Fruit fly (Drosophila melanogaster) whole organism, embryonic: ENCODE measurements around the gene Zw.
A peak's percentile ranks its signal among the peaks of the same experiment; 100 is the strongest.

Experiments
- BEAF-32 ChIP-seq: fragments of 200-800 bp; sonication (Bioruptor generic); optimal IDR thresholded peaks from 3 replicates; lab custom pipeline; 2017; ENCODE audit warnings: missing biosample characterization, missing genetic modification characterization, mild to moderate bottlenecking, moderate library complexity, missing genetic modification reagents
- Blimp-1 ChIP-seq: fragments of 200-800 bp; sonication (Bioruptor generic); optimal IDR thresholded peaks from 3 replicates; lab custom pipeline; 2018; ENCODE audit warnings: missing biosample characterization, missing genetic modification characterization, mild to moderate bottlenecking, moderate library complexity, missing genetic modification reagents
- C15 ChIP-seq: fragments of 200-800 bp; sonication (Bioruptor generic); IDR thresholded peaks from 3 replicates; pipeline ENCODE4 v1.3.6; 2022; ENCODE audit warnings: missing biosample characterization, missing genetic modification characterization
- CG10431 ChIP-seq: fragments of 200-800 bp; sonication (Bioruptor generic); optimal IDR thresholded peaks from 3 replicates; lab custom pipeline; 2018; ENCODE audit warnings: missing biosample characterization, mild to moderate bottlenecking, missing genetic modification characterization
- CG11696 ChIP-seq: fragments of 200-800 bp; sonication (Bioruptor generic); IDR thresholded peaks from 2 replicates; pipeline ENCODE4 v1.3.6; 2022; ENCODE audit warnings: missing biosample characterization, missing genetic modification characterization
- CG14710 ChIP-seq: fragments of 200-800 bp; sonication (Bioruptor generic); optimal IDR thresholded peaks from 3 replicates; lab custom pipeline; 2019; ENCODE audit warnings: missing biosample characterization, mild to moderate bottlenecking, missing genetic modification characterization, moderate library complexity
- CG1603 ChIP-seq: fragments of 200-800 bp; sonication (Bioruptor generic); optimal IDR thresholded peaks from 2 replicates; lab custom pipeline; 2019; ENCODE audit warnings: missing biosample characterization, mild to moderate bottlenecking, missing genetic modification characterization, moderate library complexity
- CG17186 ChIP-seq: fragments of 200-800 bp; sonication (Bioruptor generic); optimal IDR thresholded peaks from 3 replicates; lab custom pipeline; 2017; ENCODE audit warnings: missing biosample characterization, missing genetic modification reagents, missing genetic modification characterization
- CG18619 ChIP-seq: fragments of 200-800 bp; sonication (Bioruptor generic); optimal IDR thresholded peaks from 3 replicates; lab custom pipeline; 2017; ENCODE audit warnings: missing biosample characterization, mild to moderate bottlenecking, missing genetic modification characterization
- CG2116 ChIP-seq: fragments of 200-800 bp; sonication (Bioruptor generic); optimal IDR thresholded peaks from 3 replicates; lab custom pipeline; 2018; ENCODE audit warnings: missing biosample characterization, mild to moderate bottlenecking, missing genetic modification characterization
- CG2712 ChIP-seq: fragments of 200-800 bp; optimal IDR thresholded peaks from 3 replicates; lab custom pipeline; 2019; ENCODE audit warnings: missing biosample characterization, mild to moderate bottlenecking, missing genetic modification characterization, moderate library complexity
- CG32772 ChIP-seq: fragments of 200-800 bp; sonication (Bioruptor generic); IDR thresholded peaks from 2 replicates; pipeline ENCODE4 v1.3.6; 2022; ENCODE audit warnings: missing biosample characterization, missing genetic modification characterization
- CG33213 ChIP-seq: fragments of 200-800 bp; sonication (Bioruptor generic); optimal IDR thresholded peaks from 3 replicates; lab custom pipeline; 2016; ENCODE audit warnings: missing biosample characterization, missing genetic modification characterization
- CG33557 ChIP-seq: fragments of 200-800 bp; sonication (Bioruptor generic); optimal IDR thresholded peaks from 2 replicates; lab custom pipeline; 2019; ENCODE audit warnings: missing biosample characterization, mild to moderate bottlenecking, missing genetic modification characterization, moderate library complexity
- CG3726 ChIP-seq: fragments of 200-800 bp; sonication (Bioruptor generic); IDR thresholded peaks from 3 replicates; pipeline ENCODE4, ENCODE4 v1.3.6; 2022; ENCODE audit warnings: missing biosample characterization, missing genetic modification characterization
- CG3847 ChIP-seq: fragments of 200-800 bp; sonication (Bioruptor generic); IDR thresholded peaks from 2 replicates; pipeline ENCODE4 v1.3.6; 2022; ENCODE audit warnings: missing biosample characterization, missing genetic modification characterization
- CG8290 ChIP-seq, 3 experiments: fragments of 200-800 bp; sonication (Bioruptor generic); optimal IDR thresholded peaks; 2 replicates each; lab custom pipeline; 2016 to 2019; ENCODE audit warnings: missing biosample characterization in 3 of 3, missing genetic modification characterization in 3 of 3, mild to moderate bottlenecking in 2 of 3, moderate library complexity in 1 of 3
- CG9727 ChIP-seq: fragments of 200-800 bp; sonication (Bioruptor generic); optimal IDR thresholded peaks from 3 replicates; lab custom pipeline; 2017; ENCODE audit warnings: missing biosample characterization, mild to moderate bottlenecking, missing genetic modification characterization
- CG9797 ChIP-seq: fragments of 200-800 bp; sonication (Bioruptor generic); optimal IDR thresholded peaks from 3 replicates; lab custom pipeline; 2018; ENCODE audit warnings: missing biosample characterization, mild to moderate bottlenecking, missing genetic modification characterization
- CHES-1-like ChIP-seq: fragments of 200-800 bp; sonication (Bioruptor generic); optimal IDR thresholded peaks from 2 replicates; lab custom pipeline; 2016; ENCODE audit warnings: missing biosample characterization, missing genetic modification characterization
- CTCF ChIP-seq: fragments of 200-800 bp; sonication (Bioruptor generic); optimal IDR thresholded peaks from 2 replicates; lab custom pipeline; 2017; ENCODE audit warnings: missing biosample characterization, mild to moderate bottlenecking, missing genetic modification characterization, moderate library complexity
- Camta ChIP-seq: fragments of 200-800 bp; sonication (Bioruptor generic); optimal IDR thresholded peaks from 2 replicates; lab custom pipeline; 2016; ENCODE audit warnings: missing biosample characterization, missing genetic modification characterization
- CoRest ChIP-seq: fragments of 200-800 bp; sonication (Bioruptor generic); optimal IDR thresholded peaks from 3 replicates; lab custom pipeline; 2018; ENCODE audit warnings: missing biosample characterization, mild to moderate bottlenecking, missing genetic modification characterization, moderate library complexity
- Dbx ChIP-seq: fragments of 200-800 bp; sonication (Bioruptor generic); IDR thresholded peaks from 3 replicates; pipeline ENCODE4 v1.3.6; 2022; ENCODE audit warnings: missing biosample characterization, missing genetic modification characterization
- Dp ChIP-seq: fragments of 200-800 bp; sonication (Bioruptor generic); optimal IDR thresholded peaks from 2 replicates; lab custom pipeline; 2018; ENCODE audit warnings: missing biosample characterization, mild to moderate bottlenecking, missing genetic modification characterization, moderate library complexity
- E2f2 ChIP-seq: fragments of 200-800 bp; sonication (Bioruptor generic); IDR thresholded peaks from 2 replicates; pipeline ENCODE4 v1.3.6; 2022; ENCODE audit warnings: missing biosample characterization, missing genetic modification characterization
- H15 ChIP-seq: fragments of 200-800 bp; sonication (Bioruptor generic); IDR thresholded peaks from 3 replicates; pipeline ENCODE4 v1.3.6; 2022; ENCODE audit warnings: missing biosample characterization, missing genetic modification characterization
- HLHmδ ChIP-seq: fragments of 200-800 bp; sonication (Bioruptor generic); optimal IDR thresholded peaks from 2 replicates; lab custom pipeline; 2018; ENCODE audit warnings: missing biosample characterization, mild to moderate bottlenecking, missing genetic modification characterization, moderate library complexity
- Lhr ChIP-seq: fragments of 200-800 bp; sonication (Bioruptor generic); optimal IDR thresholded peaks from 3 replicates; lab custom pipeline; 2017; ENCODE audit warnings: mild to moderate bottlenecking, missing biosample characterization, missing genetic modification reagents, missing genetic modification characterization
- MBD-R2 ChIP-seq: fragments of 200-800 bp; sonication (Bioruptor generic); IDR thresholded peaks from 2 replicates; pipeline ENCODE4 v1.3.6; 2022; ENCODE audit warnings: missing biosample characterization, missing genetic modification characterization
- Myb ChIP-seq: fragments of 200-800 bp; sonication (Bioruptor generic); optimal IDR thresholded peaks from 2 replicates; lab custom pipeline; 2016; ENCODE audit warnings: missing biosample characterization, missing genetic modification characterization
- Opbp ChIP-seq: fragments of 200-800 bp; sonication (Bioruptor generic); IDR thresholded peaks from 3 replicates; pipeline ENCODE4 v1.3.6; 2022; ENCODE audit warnings: missing biosample characterization, missing genetic modification characterization; ENCODE audit not compliant: partially characterized antibody
- Rfx ChIP-seq: fragments of 200-800 bp; sonication (Bioruptor generic); IDR thresholded peaks from 2 replicates; pipeline ENCODE4 v1.3.6; 2022; ENCODE audit warnings: missing biosample characterization, missing genetic modification characterization
- Sin3A ChIP-seq: fragments of >200 bp; optimal IDR thresholded peaks from 2 replicates; lab custom pipeline; 2018
- Sry-δ ChIP-seq: fragments of 200-800 bp; sonication (Bioruptor generic); optimal IDR thresholded peaks from 2 replicates; lab custom pipeline; 2016; ENCODE audit warnings: missing biosample characterization, missing genetic modification characterization
- bigmax ChIP-seq: fragments of 200-800 bp; sonication (Bioruptor generic); optimal IDR thresholded peaks from 2 replicates; lab custom pipeline; 2018; ENCODE audit warnings: missing biosample characterization, mild to moderate bottlenecking, missing genetic modification characterization
- cwo ChIP-seq: fragments of 200-800 bp; sonication (Bioruptor generic); optimal IDR thresholded peaks from 3 replicates; lab custom pipeline; 2017; ENCODE audit warnings: missing biosample characterization, missing genetic modification characterization, mild to moderate bottlenecking, moderate library complexity, missing genetic modification reagents
- dimm ChIP-seq: fragments of 200-800 bp; sonication (Bioruptor generic); IDR thresholded peaks from 2 replicates; pipeline ENCODE4 v1.3.6; 2022; ENCODE audit warnings: missing biosample characterization, missing genetic modification characterization
- dmrt99B ChIP-seq: fragments of 200-800 bp; sonication (Bioruptor generic); optimal IDR thresholded peaks from 2 replicates; lab custom pipeline; 2018; ENCODE audit warnings: missing biosample characterization, mild to moderate bottlenecking, missing genetic modification characterization, moderate library complexity
- ewg ChIP-seq: fragments of 200-800 bp; sonication (Bioruptor generic); optimal IDR thresholded peaks from 3 replicates; lab custom pipeline; 2017; ENCODE audit warnings: mild to moderate bottlenecking, missing biosample characterization, missing genetic modification reagents, missing genetic modification characterization
- gcm ChIP-seq: fragments of 200-800 bp; sonication (Bioruptor generic); optimal IDR thresholded peaks from 2 replicates; lab custom pipeline; 2019; ENCODE audit warnings: missing biosample characterization, mild to moderate bottlenecking, missing genetic modification characterization, moderate library complexity
- gfzf ChIP-seq: fragments of 200-800 bp; sonication (Bioruptor generic); optimal IDR thresholded peaks from 2 replicates; lab custom pipeline; 2016; ENCODE audit warnings: missing biosample characterization, mild to moderate bottlenecking, missing genetic modification characterization, moderate library complexity
- grau ChIP-seq: fragments of 200-800 bp; optimal IDR thresholded peaks from 3 replicates; lab custom pipeline; 2019; ENCODE audit warnings: missing biosample characterization, mild to moderate bottlenecking, missing genetic modification characterization, moderate library complexity
- nom ChIP-seq: fragments of 200-800 bp; sonication (Bioruptor generic); optimal IDR thresholded peaks from 2 replicates; lab custom pipeline; 2017; ENCODE audit warnings: missing biosample characterization, missing genetic modification characterization, mild to moderate bottlenecking, moderate library complexity, missing genetic modification reagents
- peb ChIP-seq: fragments of 200-800 bp; sonication (Bioruptor generic); IDR thresholded peaks from 2 replicates; pipeline ENCODE4 v1.3.6; 2022; ENCODE audit warnings: missing biosample characterization, missing genetic modification characterization
- phol ChIP-seq: fragments of 200-800 bp; sonication (Bioruptor generic); optimal IDR thresholded peaks from 3 replicates; lab custom pipeline; 2018; ENCODE audit warnings: missing biosample characterization, mild to moderate bottlenecking, missing genetic modification characterization, moderate library complexity
- sd ChIP-seq: fragments of 200-800 bp; sonication (Bioruptor generic); optimal IDR thresholded peaks from 3 replicates; lab custom pipeline; 2018; ENCODE audit warnings: missing biosample characterization, mild to moderate bottlenecking, missing genetic modification characterization, moderate library complexity
- sens ChIP-seq: fragments of 200-800 bp; sonication (Bioruptor generic); peaks from one replicate; lab custom pipeline; 2016; ENCODE audit warnings: missing biosample characterization, missing genetic modification characterization
- slbo ChIP-seq: fragments of 200-800 bp; sonication (Bioruptor generic); IDR thresholded peaks from 2 replicates; pipeline ENCODE4 v1.3.6; 2022; ENCODE audit warnings: missing biosample characterization, missing genetic modification characterization
- yki ChIP-seq: fragments of >200 bp; optimal IDR thresholded peaks from 3 replicates; lab custom pipeline; 2018

Gene Zw

DNA sequence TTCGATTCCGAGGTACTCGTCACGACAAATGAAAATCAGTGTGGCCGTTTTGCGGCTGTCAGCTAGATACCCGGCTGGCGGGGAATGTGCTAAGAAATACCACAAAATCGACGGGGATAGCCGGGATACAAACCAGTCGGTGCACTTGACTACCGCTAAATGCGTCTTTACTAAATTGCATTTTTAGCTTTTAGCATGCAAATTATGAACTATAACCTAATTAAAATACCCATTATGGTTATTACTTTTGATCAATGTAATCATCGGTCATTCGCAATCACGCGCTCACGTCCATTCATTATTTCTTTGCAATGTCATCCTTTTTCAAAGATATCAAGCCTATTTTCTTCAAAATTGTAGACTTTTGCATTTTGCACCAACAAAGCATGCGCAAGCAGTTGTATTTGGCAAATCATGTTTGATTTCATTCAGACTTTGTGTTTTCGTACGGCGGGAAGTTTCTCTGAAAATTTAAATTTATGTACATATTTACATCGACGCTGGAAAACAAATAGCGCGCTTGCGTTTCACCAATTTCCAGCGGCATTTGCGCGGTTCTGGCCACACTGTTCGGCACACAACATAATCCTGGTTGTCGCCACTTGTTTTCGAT, 28.6 kb upstream of the Zw start, which contains the start of gene Rcd-1 (continued):
- TF ChIP-seq dimm (GFP tag; lab: Robert Waterston, UW) = no peak
- TF ChIP-seq sens (GFP tag; lab: Kevin White, UChicago) = peak; percentile 66
- peak; percentile 35; the same call in 1 of the 2 replicates for TF ChIP-seq MBD-R2 (GFP tag; lab: Robert Waterston, UW)
- TF ChIP-seq gcm = no peak
- TF ChIP-seq Blimp-1 = no peak
- peak; percentile 22 for TF ChIP-seq CG33557 (GFP tag; lab: Kevin White, UChicago)
- TF ChIP-seq gfzf (GFP tag; lab: Kevin White, UChicago) = peak; percentile 97
- peak; percentile 18 for TF ChIP-seq CG9727
- TF ChIP-seq Opbp (GFP tag; lab: Robert Waterston, UW) = 0 out of 3 replicates have a peak, but pooled peaks have one; percentile 4
- no peak for TF ChIP-seq Camta (GFP tag; lab: Kevin White, UChicago)
- peak; percentile 63 for TF ChIP-seq ewg (GFP tag; lab: Kevin White, UChicago)
- peak; percentile 50 for TF ChIP-seq Sry-δ (GFP tag; lab: Kevin White, UChicago)
- TF ChIP-seq CG1603 (tag; lab: Kevin White, UChicago) = peak; percentile 68
- TF ChIP-seq sd (tag; lab: Kevin White, UChicago) = peak; percentile 18
- TF ChIP-seq CG11696 (GFP tag; lab: Robert Waterston, UW) = no peak
- no peak for TF ChIP-seq H15 (GFP tag; lab: Robert Waterston, UW)
- peak; percentile 16 for TF ChIP-seq phol (tag; lab: Kevin White, UChicago)
- no peak for TF ChIP-seq CG8290 (GFP tag; optimal IDR thresholded peaks at IDR 0.05; lab: Kevin White, UChicago)
- peak in 1 of 2 experiments; percentile 35 for TF ChIP-seq CG8290 (tag; optimal IDR thresholded peaks at IDR 0.05; lab: Kevin White, UChicago)
- peak; percentile 51 for TF ChIP-seq Dp (GFP tag; lab: Kevin White, UChicago)
- peak; percentile 43 for TF ChIP-seq CTCF (GFP tag; lab: Kevin White, UChicago)
- TF ChIP-seq cwo (GFP tag; lab: Kevin White, UChicago) = no peak
- TF ChIP-seq CG9797 = peak; percentile 91
- peak; percentile 7; the same call in 1 of the 3 replicates for TF ChIP-seq Dbx (GFP tag; lab: Robert Waterston, UW)
- peak; percentile 38 for TF ChIP-seq bigmax (GFP tag; lab: Kevin White, UChicago)
- peak; percentile 11 for TF ChIP-seq nom
- TF ChIP-seq slbo (GFP tag; lab: Robert Waterston, UW) = peak; percentile 22; the same call in 1 of the 2 replicates
- TF ChIP-seq CG17186 (GFP tag; lab: Kevin White, UChicago) = peak; percentile 59
- TF ChIP-seq CG2712 (tag; lab: Kevin White, UChicago) = no peak
- TF ChIP-seq CHES-1-like (GFP tag; lab: Kevin White, UChicago) = peak; percentile 16
- TF ChIP-seq E2f2 (GFP tag; lab: Robert Waterston, UW) = peak; percentile 57
- TF ChIP-seq CG32772 = 0 out of 2 replicates have a peak, but pooled peaks have one; percentile 18
- TF ChIP-seq C15 (GFP tag; lab: Robert Waterston, UW) = no peak
- peak; percentile 34; the same call in 1 of the 2 replicates for TF ChIP-seq Rfx
- TF ChIP-seq CG3726 (GFP tag; lab: Robert Waterston, UW) = no peak
- TF ChIP-seq CG18619 = peak; percentile 10
- peak; percentile 44 for TF ChIP-seq CG14710 (tag; lab: Kevin White, UChicago)
- TF ChIP-seq CG10431 (GFP tag; lab: Kevin White, UChicago) = peak; percentile 52
- TF ChIP-seq yki = no peak
- peak; percentile 14 for TF ChIP-seq Myb (GFP tag; lab: Kevin White, UChicago)
- TF ChIP-seq HLHmδ (GFP tag; lab: Kevin White, UChicago) = peak; percentile 34
- TF ChIP-seq CG33213 = peak; percentile 24
- TF ChIP-seq grau (tag; lab: Kevin White, UChicago) = no peak
- TF ChIP-seq BEAF-32 (GFP tag; lab: Kevin White, UChicago) = peak; percentile 58
- TF ChIP-seq CoRest (tag; lab: Kevin White, UChicago) = peak; percentile 29
- TF ChIP-seq peb (GFP tag; lab: Robert Waterston, UW) = no peak
- peak; percentile 15; the same call in 1 of the 2 replicates for TF ChIP-seq CG3847
- TF ChIP-seq dmrt99B = no peak
- peak; percentile 87 for TF ChIP-seq Sin3A (lab: Kevin White, UChicago)
- TF ChIP-seq Lhr (GFP tag; lab: Kevin White, UChicago) = peak; percentile 51
- peak; percentile 20 for TF ChIP-seq CG2116 (GFP tag; lab: Kevin White, UChicago)
